Fruit fly (Drosophila melanogaster) whole organism, prepupa: Measurements from ENCODE around the gene CG3610.

ENCODE experiments used
- Blimp-1 ChIP-seq: fragments of 200-800 bp; sonication (Bioruptor generic); optimal IDR thresholded peaks from 3 replicates; lab custom pipeline; 2017; ENCODE audit warnings: missing biosample characterization, missing genetic modification characterization, mild to moderate bottlenecking, moderate library complexity, missing genetic modification reagents
- CG10631 ChIP-seq: fragments of 200-800 bp; sonication (Bioruptor generic); optimal IDR thresholded peaks from 2 replicates; lab custom pipeline; 2016; ENCODE audit warnings: missing biosample characterization, missing genetic modification characterization
- CG10669 ChIP-seq: fragments of 200-800 bp; sonication (Bioruptor generic); optimal IDR thresholded peaks from 3 replicates; lab custom pipeline; 2018; ENCODE audit warnings: missing biosample characterization, mild to moderate bottlenecking, missing genetic modification characterization, moderate library complexity
- CG11294 ChIP-seq: fragments of 200-800 bp; sonication (Bioruptor generic); IDR thresholded peaks from 2 replicates; pipeline ENCODE4 v1.3.6; 2022; ENCODE audit warnings: missing biosample characterization, missing genetic modification characterization
- CG15336 ChIP-seq: fragments of 200-800 bp; sonication (Bioruptor generic); IDR thresholded peaks from 2 replicates; pipeline ENCODE4 v1.3.6; 2022; ENCODE audit warnings: missing biosample characterization, missing genetic modification characterization
- CG1621 ChIP-seq: fragments of 200-800 bp; sonication (Bioruptor generic); optimal IDR thresholded peaks from 3 replicates; lab custom pipeline; 2018; ENCODE audit warnings: missing biosample characterization, mild to moderate bottlenecking, missing genetic modification characterization
- CG16779 ChIP-seq: fragments of 200-800 bp; sonication (Bioruptor generic); optimal IDR thresholded peaks from 3 replicates; lab custom pipeline; 2017; ENCODE audit warnings: missing biosample characterization, mild to moderate bottlenecking, missing genetic modification characterization
- CG3032 ChIP-seq: fragments of 200-800 bp; optimal IDR thresholded peaks from 2 replicates; lab custom pipeline; 2019; ENCODE audit warnings: missing biosample characterization, mild to moderate bottlenecking, missing genetic modification characterization, moderate library complexity
- CG31627 ChIP-seq: fragments of 200-800 bp; sonication (Bioruptor generic); optimal IDR thresholded peaks from 3 replicates; lab custom pipeline; 2016; ENCODE audit warnings: missing biosample characterization, missing genetic modification characterization
- CG34406 ChIP-seq: fragments of 200-800 bp; sonication (Bioruptor generic); optimal IDR thresholded peaks from 3 replicates; lab custom pipeline; 2016; ENCODE audit warnings: missing biosample characterization, missing genetic modification characterization
- CG3919 ChIP-seq: fragments of 200-800 bp; sonication (Bioruptor generic); optimal IDR thresholded peaks from 3 replicates; lab custom pipeline; 2016; ENCODE audit warnings: missing biosample characterization, missing genetic modification characterization
- CG4318 ChIP-seq: fragments of 200-800 bp; sonication (Bioruptor generic); optimal IDR thresholded peaks from 3 replicates; lab custom pipeline; 2017; ENCODE audit warnings: missing biosample characterization, mild to moderate bottlenecking, missing genetic modification characterization
- CG6163 ChIP-seq: fragments of 200-800 bp; sonication (Bioruptor generic); IDR thresholded peaks from 3 replicates; pipeline ENCODE4 v1.3.6; 2022; ENCODE audit warnings: missing biosample characterization, missing genetic modification characterization
- CG6276 ChIP-seq: fragments of 200-800 bp; sonication (Bioruptor generic); optimal IDR thresholded peaks from 2 replicates; lab custom pipeline; 2017; ENCODE audit warnings: missing biosample characterization, mild to moderate bottlenecking, missing genetic modification characterization
- CG6808 ChIP-seq: fragments of 200-800 bp; sonication (Bioruptor generic); optimal IDR thresholded peaks from 3 replicates; lab custom pipeline; 2017; ENCODE audit warnings: missing biosample characterization, missing genetic modification characterization, mild to moderate bottlenecking, moderate library complexity, missing genetic modification reagents
- CG6854 ChIP-seq: fragments of 200-800 bp; sonication (Bioruptor generic); optimal IDR thresholded peaks from 2 replicates; lab custom pipeline; 2017; ENCODE audit warnings: missing biosample characterization, mild to moderate bottlenecking, missing genetic modification characterization
- CG8119 ChIP-seq: fragments of 200-800 bp; sonication (Bioruptor generic); IDR thresholded peaks from 3 replicates; pipeline ENCODE4 v1.3.6; 2022; ENCODE audit warnings: missing biosample characterization, missing genetic modification characterization
- CG8319 ChIP-seq: fragments of 200-800 bp; sonication (Bioruptor generic); optimal IDR thresholded peaks from 3 replicates; lab custom pipeline; 2016; ENCODE audit warnings: missing biosample characterization, missing genetic modification characterization
- CG8632 ChIP-seq: fragments of 200-800 bp; sonication (Bioruptor generic); optimal IDR thresholded peaks from 3 replicates; lab custom pipeline; 2016; ENCODE audit warnings: missing biosample characterization, missing genetic modification characterization
- CG9139 ChIP-seq: fragments of 200-800 bp; sonication (Bioruptor generic); optimal IDR thresholded peaks from 3 replicates; lab custom pipeline; 2017; ENCODE audit warnings: missing biosample characterization, mild to moderate bottlenecking, missing genetic modification characterization
- Eip75B ChIP-seq: fragments of 200-800 bp; sonication (Bioruptor generic); optimal IDR thresholded peaks from 3 replicates; lab custom pipeline; 2016; ENCODE audit warnings: missing biosample characterization, missing genetic modification characterization
- Eip78C ChIP-seq: fragments of 200-800 bp; sonication (Bioruptor generic); peaks from one replicate; lab custom pipeline; 2016; ENCODE audit warnings: missing biosample characterization, missing genetic modification characterization
- Eip93F ChIP-seq: fragments of 200-800 bp; sonication (Bioruptor generic); optimal IDR thresholded peaks from 2 replicates; lab custom pipeline; 2016; ENCODE audit warnings: missing biosample characterization, mild to moderate bottlenecking, missing genetic modification characterization
- Ets96B ChIP-seq: fragments of 200-800 bp; optimal IDR thresholded peaks from 2 replicates; lab custom pipeline; 2019; ENCODE audit warnings: missing biosample characterization, mild to moderate bottlenecking, missing genetic modification characterization, moderate library complexity
- Hr38 ChIP-seq: sonication (Bioruptor generic); optimal IDR thresholded peaks from 2 replicates; lab custom pipeline; 2016; ENCODE audit warnings: missing biosample characterization, missing genetic modification characterization
- Hr39 ChIP-seq: fragments of 200-800 bp; sonication (Bioruptor generic); optimal IDR thresholded peaks from 2 replicates; lab custom pipeline; 2016; ENCODE audit warnings: missing biosample characterization, missing genetic modification characterization
- Hr4 ChIP-seq: fragments of 200-800 bp; sonication (Bioruptor generic); optimal IDR thresholded peaks from 3 replicates; lab custom pipeline; 2016; ENCODE audit warnings: missing biosample characterization, missing genetic modification characterization
- Lpt ChIP-seq: fragments of 200-800 bp; sonication (Bioruptor generic); optimal IDR thresholded peaks from 3 replicates; lab custom pipeline; 2016; ENCODE audit warnings: missing biosample characterization, missing genetic modification characterization
- OdsH ChIP-seq: fragments of 200-800 bp; sonication (Bioruptor generic); optimal IDR thresholded peaks from 3 replicates; lab custom pipeline; 2016; ENCODE audit warnings: missing biosample characterization, missing genetic modification characterization
- Sox14 ChIP-seq: fragments of 200-800 bp; sonication (Bioruptor generic); optimal IDR thresholded peaks from 3 replicates; lab custom pipeline; 2016; ENCODE audit warnings: missing biosample characterization, missing genetic modification characterization
- Sox15 ChIP-seq: fragments of 200-800 bp; sonication (Bioruptor generic); optimal IDR thresholded peaks from 3 replicates; lab custom pipeline; 2016; ENCODE audit warnings: missing biosample characterization, missing genetic modification characterization
- achi ChIP-seq: fragments of 200-800 bp; sonication (Bioruptor generic); optimal IDR thresholded peaks from 3 replicates; lab custom pipeline; 2016; ENCODE audit warnings: missing biosample characterization, missing genetic modification characterization
- acj6 ChIP-seq: fragments of 200-800 bp; sonication (Bioruptor generic); optimal IDR thresholded peaks from 3 replicates; lab custom pipeline; 2016; ENCODE audit warnings: missing biosample characterization, missing genetic modification characterization
- cyc ChIP-seq: fragments of 200-800 bp; sonication (Bioruptor generic); optimal IDR thresholded peaks from 3 replicates; lab custom pipeline; 2016; ENCODE audit warnings: missing biosample characterization, missing genetic modification characterization
- dac ChIP-seq: fragments of 200-800 bp; sonication (Bioruptor generic); optimal IDR thresholded peaks from 2 replicates; lab custom pipeline; 2017; ENCODE audit warnings: missing biosample characterization, mild to moderate bottlenecking, missing genetic modification characterization
- dsx ChIP-seq: fragments of 200-800 bp; optimal IDR thresholded peaks from 3 replicates; lab custom pipeline; 2019; ENCODE audit warnings: missing biosample characterization, mild to moderate bottlenecking, missing genetic modification characterization, moderate library complexity; ENCODE audit not compliant: poor library complexity, severe bottlenecking
- esn ChIP-seq: fragments of 200-800 bp; sonication (Bioruptor generic); optimal IDR thresholded peaks from 2 replicates; lab custom pipeline; 2016; ENCODE audit warnings: missing biosample characterization, mild to moderate bottlenecking, missing genetic modification characterization, moderate library complexity
- fd59A ChIP-seq: fragments of 200-800 bp; sonication (Bioruptor generic); optimal IDR thresholded peaks from 2 replicates; lab custom pipeline; 2017; ENCODE audit warnings: missing biosample characterization, mild to moderate bottlenecking, missing genetic modification characterization, missing genetic modification reagents
- fd85E ChIP-seq: fragments of 200-800 bp; sonication (Bioruptor generic); optimal IDR thresholded peaks from 3 replicates; lab custom pipeline; 2016; ENCODE audit warnings: missing biosample characterization, missing genetic modification characterization
- fkh ChIP-seq: fragments of 200-800 bp; sonication (Bioruptor generic); optimal IDR thresholded peaks from 3 replicates; lab custom pipeline; 2017; ENCODE audit warnings: missing biosample characterization, mild to moderate bottlenecking, missing genetic modification characterization, moderate library complexity
- lz ChIP-seq: fragments of 200-800 bp; sonication (Bioruptor generic); optimal IDR thresholded peaks from 3 replicates; lab custom pipeline; 2016; ENCODE audit warnings: missing biosample characterization, missing genetic modification characterization
- salr ChIP-seq, 2 experiments: fragments of 200-800 bp; sonication (Bioruptor generic); optimal IDR thresholded peaks; 3 replicates each; lab custom pipeline; 2016 to 2018; ENCODE audit warnings: missing biosample characterization in 2 of 2, missing genetic modification characterization in 2 of 2, mild to moderate bottlenecking in 1 of 2
- spab ChIP-seq: fragments of 200-800 bp; sonication (Bioruptor generic); optimal IDR thresholded peaks from 2 replicates; lab custom pipeline; 2017; ENCODE audit warnings: missing biosample characterization, mild to moderate bottlenecking, missing genetic modification characterization, missing genetic modification reagents
- ss ChIP-seq, 2 experiments: fragments of 200-800 bp; sonication (Bioruptor generic); optimal IDR thresholded peaks; 2 replicates in 1 of 2; 3 replicates in 1 of 2; lab custom pipeline; 2017 to 2018; ENCODE audit warnings: mild to moderate bottlenecking in 2 of 2, missing biosample characterization in 2 of 2, missing genetic modification characterization in 2 of 2, moderate library complexity in 1 of 2
- svp ChIP-seq: fragments of 200-800 bp; sonication (Bioruptor generic); peaks from one replicate; lab custom pipeline; 2016; ENCODE audit warnings: missing biosample characterization, missing genetic modification characterization
- topi ChIP-seq: fragments of 200-800 bp; sonication (Bioruptor generic); optimal IDR thresholded peaks from 3 replicates; lab custom pipeline; 2016; ENCODE audit warnings: missing biosample characterization, missing genetic modification characterization

CG3610 gene

DNA sequence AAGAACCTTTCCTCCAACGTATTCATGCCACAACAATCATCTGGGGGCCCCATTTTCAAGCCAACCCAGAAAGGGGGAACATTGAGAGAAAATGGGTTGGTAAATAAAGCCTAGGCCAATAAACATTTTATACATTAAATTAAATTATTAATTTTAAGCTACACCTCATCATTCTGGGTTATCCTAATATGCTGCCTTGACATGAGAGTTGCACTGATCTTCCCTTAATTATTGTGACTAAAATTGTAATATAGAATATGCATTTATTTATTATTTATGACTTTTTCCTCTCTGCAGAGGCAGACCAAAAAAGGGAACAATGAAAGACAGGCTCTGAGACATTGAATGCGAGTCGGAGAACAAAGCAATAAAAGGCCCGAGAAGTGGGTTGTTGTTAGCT lies 3.0 kb downstream of the CG3610 start (continued):
- TF ChIP-seq acj6 (GFP tag; lab: Kevin White, UChicago) (peak; percentile 31), CG6163 (GFP tag; lab: Robert Waterston, UW) (peak; percentile 25; the same call in 1 of the 3 replicates), Eip75B (GFP tag; lab: Kevin White, UChicago) (peak; percentile 14)

DNA sequence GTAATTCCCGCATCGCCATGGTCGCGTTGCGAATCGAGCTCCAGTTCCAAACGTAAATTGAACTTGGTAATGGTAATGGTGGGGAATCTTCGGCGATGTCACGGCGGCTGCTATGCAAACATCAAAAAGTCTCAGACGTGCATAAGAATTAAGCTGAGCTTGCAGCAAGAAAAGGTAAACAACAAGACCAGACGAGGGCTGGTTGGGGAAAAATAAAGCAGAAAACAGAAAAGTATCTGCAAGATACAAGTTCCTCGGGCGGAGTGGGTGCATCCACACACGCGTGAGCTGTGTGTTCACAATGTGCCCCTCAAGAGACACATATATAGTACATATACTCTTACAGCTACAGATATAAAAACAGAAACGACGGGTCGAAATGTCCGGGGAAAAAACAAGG lies 7.8 kb downstream of the CG3610 start:
- TF ChIP-seq Sox14 (GFP tag; lab: Kevin White, UChicago) (no peak), CG34406 (GFP tag; lab: Kevin White, UChicago) (no peak), CG6808 (GFP tag; lab: Kevin White, UChicago) (peak; percentile 43), Lpt (GFP tag; lab: Kevin White, UChicago) (no peak), dac (GFP tag; lab: Kevin White, UChicago) (no peak), CG3919 (GFP tag; lab: Kevin White, UChicago) (peak; percentile 1), CG8319 (GFP tag; lab: Kevin White, UChicago) (no peak), dsx (peak; percentile 25), spab (GFP tag; lab: Kevin White, UChicago) (peak; percentile 18), CG8119 (GFP tag; lab: Robert Waterston, UW) (no peak), cyc (GFP tag; lab: Kevin White, UChicago) (no peak), CG10669 (peak; percentile 12), CG9139 (GFP tag; lab: Kevin White, UChicago) (no peak), acj6 (GFP tag; lab: Kevin White, UChicago) (no peak), OdsH (no peak), lz (no peak), salr (GFP tag; optimal IDR thresholded peaks at IDR 0.05; lab: Kevin White, UChicago) (no peak), Eip75B (GFP tag; lab: Kevin White, UChicago) (peak; percentile 16), CG31627 (GFP tag; lab: Kevin White, UChicago) (no peak), CG1621 (tag; lab: Kevin White, UChicago) (peak; percentile 50), Ets96B (tag; lab: Kevin White, UChicago) (no peak), CG8632 (GFP tag; lab: Kevin White, UChicago) (no peak), Hr4 (no peak), CG3032 (no peak), ss (GFP tag; optimal IDR thresholded peaks at IDR 0.05; lab: Kevin White, UChicago) (peak; percentile 38 to 59), Hr39 (GFP tag; lab: Kevin White, UChicago) (no peak), esn (GFP tag; lab: Kevin White, UChicago) (no peak), CG6276 (GFP tag; lab: Kevin White, UChicago) (no peak), CG6854 (GFP tag; lab: Kevin White, UChicago) (no peak), CG16779 (no peak), achi (GFP tag; lab: Kevin White, UChicago) (no peak), Eip78C (GFP tag; lab: Kevin White, UChicago) (peak; percentile 53)

DNA sequence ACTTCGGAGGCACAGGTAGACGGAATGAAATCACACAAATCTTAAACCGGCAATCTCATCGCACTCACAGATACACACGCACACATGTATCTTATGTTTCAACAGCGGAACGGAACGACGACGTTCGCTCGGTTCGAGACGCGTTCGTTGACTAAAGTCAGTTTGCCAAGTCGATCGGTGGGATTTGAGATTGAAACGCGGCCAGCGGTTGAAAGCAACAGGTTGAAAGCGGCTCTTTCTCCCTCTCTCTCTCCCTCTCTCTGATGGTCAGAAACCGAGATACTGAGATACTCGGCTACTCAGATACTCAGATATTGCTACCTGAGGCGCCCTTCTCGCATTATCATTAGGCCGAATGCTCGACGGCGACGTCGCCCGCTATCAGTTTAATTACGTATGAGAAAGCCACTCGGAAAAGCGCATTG lies 8.9 kb downstream of the CG3610 start:
- TF ChIP-seq CG15336 (no peak; the same call in 1 of the 2 replicates), CG6276 (GFP tag; lab: Kevin White, UChicago) (peak; percentile 47), Hr38 (GFP tag; lab: Kevin White, UChicago) (no peak), OdsH (no peak), svp (GFP tag; lab: Kevin White, UChicago) (peak; percentile 66), CG1621 (tag; lab: Kevin White, UChicago) (peak; percentile 54), Blimp-1 (GFP tag; lab: Kevin White, UChicago) (peak; percentile 55), Ets96B (tag; lab: Kevin White, UChicago) (peak; percentile 12), spab (GFP tag; lab: Kevin White, UChicago) (peak; percentile 1), CG6854 (GFP tag; lab: Kevin White, UChicago) (peak; percentile 94), ss (GFP tag; optimal IDR thresholded peaks at IDR 0.05; lab: Kevin White, UChicago) (peak; percentile 75 to 78), Hr4 (no peak), Eip93F (GFP tag; lab: Kevin White, UChicago) (no peak), CG10631 (GFP tag; lab: Kevin White, UChicago) (no peak), CG11294 (GFP tag; lab: Robert Waterston, UW) (no peak), Sox15 (GFP tag; lab: Kevin White, UChicago) (no peak), CG4318 (no peak), fd59A (GFP tag; lab: Kevin White, UChicago) (no peak), Lpt (GFP tag; lab: Kevin White, UChicago) (peak; percentile 56), topi (GFP tag; lab: Kevin White, UChicago) (peak; percentile 66), CG8319 (GFP tag; lab: Kevin White, UChicago) (no peak), dsx (peak; percentile 55), salr (GFP tag; optimal IDR thresholded peaks at IDR 0.05; lab: Kevin White, UChicago) (no peak), Sox14 (GFP tag; lab: Kevin White, UChicago) (peak; percentile 67), fd85E (peak; percentile 73), dac (GFP tag; lab: Kevin White, UChicago) (no peak), fkh (GFP tag; lab: Kevin White, UChicago) (peak; percentile 69), CG16779 (peak; percentile 74), Hr39 (GFP tag; lab: Kevin White, UChicago) (no peak)
